Fruit fly (Drosophila melanogaster) whole organism, embryonic: Measurements from ENCODE around the gene Sf3a2.

Experiments used
- Asciz ChIP-seq: fragments of 200-800 bp; sonication (Bioruptor generic); optimal IDR thresholded peaks from 2 replicates; lab custom pipeline; 2017; ENCODE audit warnings: missing biosample characterization, mild to moderate bottlenecking, missing genetic modification characterization, missing genetic modification reagents
- CG10274 ChIP-seq: fragments of 200-800 bp; sonication (Bioruptor generic); optimal IDR thresholded peaks from 3 replicates; lab custom pipeline; 2017; ENCODE audit warnings: missing biosample characterization, mild to moderate bottlenecking, missing genetic modification characterization
- CG11696 ChIP-seq: fragments of 200-800 bp; sonication (Bioruptor generic); IDR thresholded peaks from 2 replicates; pipeline ENCODE4 v1.3.6; 2022; ENCODE audit warnings: missing biosample characterization, missing genetic modification characterization
- CG12236 ChIP-seq: fragments of 200-800 bp; sonication (Bioruptor generic); optimal IDR thresholded peaks from 2 replicates; lab custom pipeline; 2016; ENCODE audit warnings: missing biosample characterization, missing genetic modification characterization
- CG13287 ChIP-seq: fragments of 200-800 bp; sonication (Bioruptor generic); IDR thresholded peaks from 2 replicates; pipeline ENCODE4 v1.3.6; 2022; ENCODE audit warnings: missing biosample characterization, missing genetic modification characterization; ENCODE audit not compliant: partially characterized antibody
- CG13424 ChIP-seq: fragments of 200-800 bp; sonication (Bioruptor generic); optimal IDR thresholded peaks from 2 replicates; lab custom pipeline; 2019; ENCODE audit warnings: missing biosample characterization, mild to moderate bottlenecking, missing genetic modification characterization, moderate library complexity
- CG1647 ChIP-seq: fragments of 200-800 bp; sonication (Bioruptor generic); optimal IDR thresholded peaks from 3 replicates; lab custom pipeline; 2016; ENCODE audit warnings: missing biosample characterization, missing genetic modification characterization
- CG17802 ChIP-seq: fragments of 200-800 bp; sonication (Bioruptor generic); optimal IDR thresholded peaks from 2 replicates; lab custom pipeline; 2018; ENCODE audit warnings: missing biosample characterization, mild to moderate bottlenecking, missing genetic modification characterization, moderate library complexity
- CG17912 ChIP-seq: fragments of 200-800 bp; sonication (Bioruptor generic); optimal IDR thresholded peaks from 2 replicates; lab custom pipeline; 2018; ENCODE audit warnings: missing biosample characterization, mild to moderate bottlenecking, missing genetic modification characterization
- CG2129 ChIP-seq: fragments of 200-800 bp; sonication (Bioruptor generic); IDR thresholded peaks from 2 replicates; pipeline ENCODE4 v1.3.6; 2022; ENCODE audit warnings: missing biosample characterization, missing genetic modification characterization; ENCODE audit not compliant: partially characterized antibody
- CG43689 ChIP-seq: fragments of 200-800 bp; sonication (Bioruptor generic); IDR thresholded peaks from 2 replicates; pipeline ENCODE4 v1.3.6; 2022; ENCODE audit warnings: missing biosample characterization, missing genetic modification characterization
- CG4730 ChIP-seq: fragments of 200-800 bp; sonication (Bioruptor generic); IDR thresholded peaks from 2 replicates; pipeline ENCODE4 v1.3.6; 2022; ENCODE audit warnings: missing biosample characterization, missing genetic modification characterization
- CG6813 ChIP-seq: fragments of 200-800 bp; sonication (Bioruptor generic); optimal IDR thresholded peaks from 2 replicates; lab custom pipeline; 2017; ENCODE audit warnings: missing biosample characterization, missing genetic modification characterization, mild to moderate bottlenecking, moderate library complexity, missing genetic modification reagents
- CG7372 ChIP-seq: fragments of 200-800 bp; sonication (Bioruptor generic); IDR thresholded peaks from 2 replicates; pipeline ENCODE4 v1.3.6; 2022; ENCODE audit warnings: missing biosample characterization, missing genetic modification characterization
- CG8281 ChIP-seq: fragments of 200-800 bp; sonication (Bioruptor generic); optimal IDR thresholded peaks from 2 replicates; lab custom pipeline; 2018; ENCODE audit warnings: missing biosample characterization, mild to moderate bottlenecking, missing genetic modification characterization, moderate library complexity
- CG9932 ChIP-seq: fragments of 200-800 bp; sonication (Bioruptor generic); IDR thresholded peaks from 2 replicates; pipeline ENCODE4 v1.3.6; 2022; ENCODE audit warnings: missing biosample characterization, missing genetic modification characterization
- Deaf1 ChIP-seq: fragments of 200-800 bp; optimal IDR thresholded peaks from 3 replicates; lab custom pipeline; 2019; ENCODE audit warnings: missing biosample characterization, mild to moderate bottlenecking, missing genetic modification characterization, moderate library complexity
- Doc2 ChIP-seq: fragments of 200-800 bp; sonication (Bioruptor generic); IDR thresholded peaks from 2 replicates; pipeline ENCODE4 v1.3.6; 2022; ENCODE audit warnings: missing biosample characterization, missing genetic modification characterization
- E2f2 ChIP-seq: fragments of 200-800 bp; sonication (Bioruptor generic); IDR thresholded peaks from 2 replicates; pipeline ENCODE4 v1.3.6; 2022; ENCODE audit warnings: missing biosample characterization, missing genetic modification characterization
- GATAe ChIP-seq: fragments of 200-800 bp; sonication (Bioruptor generic); conservative IDR thresholded peaks from 2 replicates; pipeline ENCODE4 v1.3.6; 2022; ENCODE audit warnings: missing biosample characterization, missing genetic modification characterization
- Hmx ChIP-seq: fragments of 200-800 bp; sonication (Bioruptor generic); optimal IDR thresholded peaks from 2 replicates; lab custom pipeline; 2016; ENCODE audit warnings: missing biosample characterization, missing genetic modification characterization
- Opbp ChIP-seq: fragments of 200-800 bp; sonication (Bioruptor generic); IDR thresholded peaks from 3 replicates; pipeline ENCODE4 v1.3.6; 2022; ENCODE audit warnings: missing biosample characterization, missing genetic modification characterization; ENCODE audit not compliant: partially characterized antibody
- Ravus ChIP-seq: fragments of 200-800 bp; sonication (Bioruptor generic); IDR thresholded peaks from 2 replicates; pipeline ENCODE4 v1.3.6; 2022; ENCODE audit warnings: missing biosample characterization, missing genetic modification characterization
- Sry-δ ChIP-seq: fragments of 200-800 bp; sonication (Bioruptor generic); optimal IDR thresholded peaks from 2 replicates; lab custom pipeline; 2016; ENCODE audit warnings: missing biosample characterization, missing genetic modification characterization
- Tbp ChIP-seq: fragments of >200 bp; optimal IDR thresholded peaks from 2 replicates; lab custom pipeline; 2018; ENCODE audit warnings: missing biosample characterization, missing genetic modification characterization
- chif ChIP-seq, 2 experiments: fragments of 200-800 bp; sonication (Bioruptor generic); optimal IDR thresholded peaks; 3 replicates each; lab custom pipeline; 2016; ENCODE audit warnings: missing biosample characterization in 2 of 2, missing genetic modification characterization in 2 of 2
- cwo ChIP-seq: fragments of 200-800 bp; sonication (Bioruptor generic); optimal IDR thresholded peaks from 3 replicates; lab custom pipeline; 2017; ENCODE audit warnings: missing biosample characterization, missing genetic modification characterization, mild to moderate bottlenecking, moderate library complexity, missing genetic modification reagents
- dmrt99B ChIP-seq: fragments of 200-800 bp; sonication (Bioruptor generic); optimal IDR thresholded peaks from 2 replicates; lab custom pipeline; 2018; ENCODE audit warnings: missing biosample characterization, mild to moderate bottlenecking, missing genetic modification characterization, moderate library complexity
- dpn ChIP-seq, 2 experiments: fragments of 200-800 bp; sonication (Bioruptor generic); optimal IDR thresholded peaks; 3 replicates each; lab custom pipeline; 2016; ENCODE audit warnings: missing biosample characterization in 2 of 2, missing genetic modification characterization in 2 of 2
- emc ChIP-seq: fragments of 200-800 bp; sonication (Bioruptor generic); optimal IDR thresholded peaks from 2 replicates; lab custom pipeline; 2016; ENCODE audit warnings: missing biosample characterization, missing genetic modification characterization
- eyg ChIP-seq: fragments of 200-800 bp; sonication (Bioruptor generic); optimal IDR thresholded peaks from 3 replicates; lab custom pipeline; 2016; ENCODE audit warnings: missing biosample characterization, missing genetic modification characterization
- fu2 ChIP-seq: fragments of 200-800 bp; sonication (Bioruptor generic); optimal IDR thresholded peaks from 2 replicates; lab custom pipeline; 2016; ENCODE audit warnings: missing biosample characterization, missing genetic modification characterization
- ham ChIP-seq: fragments of 200-800 bp; sonication (Bioruptor generic); IDR thresholded peaks from 2 replicates; pipeline ENCODE4 v1.3.6; 2022; ENCODE audit warnings: missing biosample characterization, missing genetic modification characterization
- hkb ChIP-seq, 2 experiments: fragments of 200-800 bp in 1 of 2; fragments of >200 bp in 1 of 2; sonication (Bioruptor generic) in 1 of 2; IDR thresholded peaks in 1 of 2; optimal IDR thresholded peaks in 1 of 2; 2 replicates each; pipeline versions ENCODE4 v1.3.6 to Lab custom; 2017 to 2022; ENCODE audit warnings: missing biosample characterization in 1 of 2, missing genetic modification characterization in 1 of 2
- inv ChIP-seq: fragments of 200-800 bp; sonication (Bioruptor generic); IDR thresholded peaks from 2 replicates; pipeline ENCODE4 v1.3.6; 2022; ENCODE audit warnings: missing biosample characterization, missing genetic modification characterization; ENCODE audit not compliant: partially characterized antibody
- jigr1 ChIP-seq: fragments of 200-800 bp; sonication (Bioruptor generic); IDR thresholded peaks from 3 replicates; pipeline ENCODE4 v1.3.6; 2022; ENCODE audit warnings: missing biosample characterization, missing genetic modification characterization
- ken ChIP-seq: fragments of 200-800 bp; sonication (Bioruptor generic); IDR thresholded peaks from 3 replicates; pipeline ENCODE4 v1.3.6; 2022; ENCODE audit warnings: missing biosample characterization, missing genetic modification characterization
- lola ChIP-seq, 3 experiments: fragments of >200 bp in 2 of 3; fragments of 200-800 bp in 1 of 3; sonication (Bioruptor generic) in 1 of 3; optimal IDR thresholded peaks; 2 replicates each; lab custom pipeline; 2017 to 2019; ENCODE audit warnings: missing biosample characterization in 3 of 3, missing genetic modification characterization in 3 of 3, mild to moderate bottlenecking in 1 of 3, moderate library complexity in 1 of 3
- mld ChIP-seq: fragments of 200-800 bp; sonication (Bioruptor generic); IDR thresholded peaks from 3 replicates; pipeline ENCODE4 v1.3.6; 2022; ENCODE audit warnings: missing biosample characterization, missing genetic modification characterization; ENCODE audit not compliant: partially characterized antibody
- onecut ChIP-seq: fragments of 200-800 bp; sonication (Bioruptor generic); IDR thresholded peaks from 2 replicates; pipeline ENCODE4 v1.3.6; 2022; ENCODE audit warnings: missing biosample characterization, missing genetic modification characterization
- run ChIP-seq: fragments of 200-800 bp; sonication (Bioruptor generic); optimal IDR thresholded peaks from 3 replicates; lab custom pipeline; 2018; ENCODE audit warnings: missing biosample characterization, mild to moderate bottlenecking, missing genetic modification characterization
- scrt ChIP-seq: fragments of 200-800 bp; sonication (Bioruptor generic); optimal IDR thresholded peaks from 2 replicates; lab custom pipeline; 2018; ENCODE audit warnings: missing biosample characterization, mild to moderate bottlenecking, missing genetic modification characterization, moderate library complexity
- sob ChIP-seq: fragments of 200-800 bp; sonication (Bioruptor generic); IDR thresholded peaks from 2 replicates; pipeline ENCODE4 v1.3.6; 2022; ENCODE audit warnings: missing biosample characterization, missing genetic modification characterization
- stwl ChIP-seq: fragments of 200-800 bp; sonication (Bioruptor generic); optimal IDR thresholded peaks from 3 replicates; lab custom pipeline; 2018; ENCODE audit warnings: missing biosample characterization, mild to moderate bottlenecking, missing genetic modification characterization, moderate library complexity
- tin ChIP-seq: fragments of 200-800 bp; sonication (Bioruptor generic); optimal IDR thresholded peaks from 3 replicates; lab custom pipeline; 2016; ENCODE audit warnings: missing biosample characterization, missing genetic modification characterization
- tio ChIP-seq: fragments of 200-800 bp; sonication (Bioruptor generic); optimal IDR thresholded peaks from 2 replicates; lab custom pipeline; 2017; ENCODE audit warnings: missing biosample characterization, missing genetic modification characterization, inconsistent platforms
- wdn ChIP-seq: fragments of 200-800 bp; sonication (Bioruptor generic); IDR thresholded peaks from 2 replicates; pipeline ENCODE4 v1.3.6; 2022; ENCODE audit warnings: missing biosample characterization, missing genetic modification characterization
- zen ChIP-seq: fragments of 200-800 bp; sonication (Bioruptor generic); optimal IDR thresholded peaks from 3 replicates; lab custom pipeline; 2018; ENCODE audit warnings: missing biosample characterization, mild to moderate bottlenecking, missing genetic modification characterization, moderate library complexity

Sf3a2 gene

DNA sequence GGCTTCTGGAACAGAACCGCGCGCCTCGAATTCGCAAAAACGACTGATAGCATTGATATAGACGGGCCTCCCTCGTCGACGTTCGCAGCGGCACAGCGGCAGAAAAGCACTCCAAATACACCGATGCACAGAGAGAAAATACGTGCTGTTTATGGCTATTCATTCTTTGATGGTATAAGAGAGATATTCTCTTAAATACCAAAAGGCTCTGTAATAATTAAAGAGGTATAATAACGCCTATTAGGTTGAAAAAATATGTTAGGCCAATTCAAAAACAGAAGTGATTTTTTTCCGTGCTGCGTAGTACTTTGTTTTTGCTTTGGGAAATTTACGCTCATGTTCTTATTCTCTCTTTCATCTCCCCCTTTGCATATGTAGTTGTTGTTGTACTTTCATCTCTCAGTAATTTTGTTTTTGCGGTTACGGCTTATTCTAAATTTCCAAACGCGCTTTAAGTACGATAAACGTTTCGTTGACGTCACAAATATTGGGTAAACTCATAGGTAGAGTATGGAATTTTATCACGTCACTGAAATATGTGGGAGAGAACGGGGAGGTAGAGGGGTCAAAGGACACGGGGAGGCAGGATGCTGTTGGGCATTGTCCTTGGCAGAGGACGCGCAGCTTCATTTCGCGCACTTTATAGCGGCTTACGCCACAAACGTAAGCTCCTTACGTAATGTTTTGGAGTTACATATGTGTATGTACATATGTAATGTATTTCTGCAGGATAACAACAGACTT is 29.4 kb upstream of the Sf3a2 start, which contains the start of gene nebu (continued):
- peak; percentile 98 for TF ChIP-seq fu2
- TF ChIP-seq Deaf1 (tag; lab: Kevin White, UChicago) = peak; percentile 86
- TF ChIP-seq sob (GFP tag; lab: Robert Waterston, UW) = peak; percentile 98
- TF ChIP-seq dpn (GFP tag; optimal IDR thresholded peaks at IDR 0.05; lab: Kevin White, UChicago) = peak; percentile 97
- TF ChIP-seq jigr1 (GFP tag; lab: Robert Waterston, UW) = no peak; the same call in 2 of the 3 replicates
- TF ChIP-seq Asciz (GFP tag; lab: Kevin White, UChicago) = peak; percentile 89
- TF ChIP-seq Tbp (GFP tag; lab: Kevin White, UChicago) = no peak
- no peak for TF ChIP-seq inv (GFP tag; lab: Robert Waterston, UW)
- TF ChIP-seq CG4730 (GFP tag; lab: Robert Waterston, UW) = no peak; the same call in 1 of the 2 replicates
- TF ChIP-seq run (tag; lab: Kevin White, UChicago) = peak; percentile 84
- TF ChIP-seq CG11696 (GFP tag; lab: Robert Waterston, UW) = peak; percentile 83
- TF ChIP-seq CG13287 = 0 out of 2 replicates have a peak, but pooled peaks have one; percentile 15
- TF ChIP-seq CG7372 (GFP tag; lab: Robert Waterston, UW) = peak; percentile 95
- TF ChIP-seq CG17802 (tag; lab: Kevin White, UChicago) = peak; percentile 65
- peak; percentile 95 for TF ChIP-seq CG1647 (GFP tag; lab: Kevin White, UChicago)
- TF ChIP-seq dmrt99B (tag; lab: Kevin White, UChicago) = peak; percentile 96
- peak; percentile 82 for TF ChIP-seq CG10274 (GFP tag; lab: Kevin White, UChicago)
- TF ChIP-seq ham (GFP tag; lab: Robert Waterston, UW) = peak; percentile 84; the same call in 1 of the 2 replicates
- TF ChIP-seq Sry-δ (GFP tag; lab: Kevin White, UChicago) = peak; percentile 73
- TF ChIP-seq CG12236 (GFP tag; lab: Kevin White, UChicago) = peak; percentile 82
- TF ChIP-seq lola (GFP tag; optimal IDR thresholded peaks at IDR 0.05; lab: Kevin White, UChicago) = peak in 1 of 3 experiments; percentile 71
- no peak for TF ChIP-seq mld (GFP tag; lab: Robert Waterston, UW)
- peak; percentile 89 for TF ChIP-seq CG43689 (GFP tag; lab: Robert Waterston, UW)
- peak; percentile 93 for TF ChIP-seq Ravus
- TF ChIP-seq hkb (optimal IDR thresholded peaks at IDR 0.05; lab: Kevin White, UChicago) = no peak
- TF ChIP-seq hkb (GFP tag; IDR thresholded peaks at IDR 0.05; lab: Robert Waterston, UW) = peak; percentile 97
- TF ChIP-seq wdn (GFP tag; lab: Robert Waterston, UW) = peak; percentile 97
- peak; percentile 65 for TF ChIP-seq CG8281 (tag; lab: Kevin White, UChicago)
- peak; percentile 92 to 95 for TF ChIP-seq chif (GFP tag; optimal IDR thresholded peaks at IDR 0.05; lab: Kevin White, UChicago)
- TF ChIP-seq Doc2 (GFP tag; lab: Robert Waterston, UW) = no peak
- peak; percentile 96 for TF ChIP-seq tin
- no peak for TF ChIP-seq CG17912
- TF ChIP-seq scrt = peak; percentile 95
- TF ChIP-seq zen = peak; percentile 86
- TF ChIP-seq CG9932 (GFP tag; lab: Robert Waterston, UW) = peak; percentile 98
- peak; percentile 94 for TF ChIP-seq tio (GFP tag; lab: Kevin White, UChicago)
- no peak for TF ChIP-seq Opbp (GFP tag; lab: Robert Waterston, UW)
- TF ChIP-seq CG2129 (GFP tag; lab: Robert Waterston, UW) = no peak
- TF ChIP-seq onecut (GFP tag; lab: Robert Waterston, UW) = peak; percentile 88
- TF ChIP-seq cwo (GFP tag; lab: Kevin White, UChicago) = peak; percentile 97
- TF ChIP-seq CG13424 = peak; percentile 94
- peak; percentile 81 for TF ChIP-seq E2f2 (GFP tag; lab: Robert Waterston, UW)
- no peak for TF ChIP-seq stwl (tag; lab: Kevin White, UChicago)
- TF ChIP-seq emc (GFP tag; lab: Kevin White, UChicago) = peak; percentile 96
- TF ChIP-seq GATAe (GFP tag; lab: Robert Waterston, UW) = peak; percentile 88
- peak; percentile 89; the same call in 1 of the 3 replicates for TF ChIP-seq ken (GFP tag; lab: Robert Waterston, UW)
- TF ChIP-seq CG6813 (GFP tag; lab: Kevin White, UChicago) = peak; percentile 95
- peak; percentile 89 for TF ChIP-seq Hmx (GFP tag; lab: Kevin White, UChicago)
- peak; percentile 96 for TF ChIP-seq eyg (GFP tag; lab: Kevin White, UChicago)
